Fruit fly (Drosophila melanogaster) whole organism, larva: Measurements from ENCODE around the gene CG6066.

Experiments
- noc ChIP-seq: fragments of 200-800 bp; sonication (Bioruptor generic); optimal IDR thresholded peaks from 3 replicates; lab custom pipeline; 2019; ENCODE audit warnings: missing biosample characterization, mild to moderate bottlenecking, missing genetic modification characterization, moderate library complexity

Gene CG6066

DNA sequence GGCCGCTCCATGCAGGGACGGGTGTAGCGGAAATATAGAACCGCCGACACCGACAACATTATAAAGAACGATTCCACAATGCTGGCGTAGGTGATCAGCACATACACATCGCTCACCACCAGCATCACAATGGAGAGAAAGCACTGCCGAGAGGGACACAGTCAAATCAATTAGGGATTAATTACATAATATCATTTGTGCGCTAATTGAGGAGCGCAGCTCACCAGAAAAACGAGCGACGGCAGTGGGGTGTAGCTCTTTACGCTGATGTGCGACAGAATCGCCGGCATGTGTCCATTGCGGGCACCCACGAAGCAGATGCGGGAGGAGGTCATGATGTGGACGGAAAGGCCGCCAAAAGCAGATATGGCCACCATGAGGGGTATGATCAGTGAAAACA, 7.0 kb downstream of the CG6066 start:
- no peak for TF ChIP-seq noc (tag; lab: Kevin White, UChicago)

DNA sequence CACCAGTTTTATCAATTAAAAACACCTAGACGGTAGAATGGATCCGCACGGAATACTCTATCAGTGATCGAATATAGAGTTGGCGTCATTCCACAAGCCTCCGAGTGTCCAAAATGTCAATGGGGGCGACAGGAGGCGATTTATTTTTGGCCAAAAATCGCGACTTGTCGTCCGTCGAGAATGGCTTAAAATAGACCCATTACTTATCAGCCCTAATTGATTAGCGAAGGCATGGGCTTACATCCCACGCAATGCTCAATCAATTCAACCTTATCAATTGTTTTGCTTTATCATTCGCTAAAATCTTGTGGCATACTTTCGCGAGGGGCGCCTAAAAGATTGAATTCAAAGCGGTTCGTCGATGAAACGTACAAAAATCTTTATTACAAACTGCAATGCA, 8.4 kb downstream of the CG6066 start:
- TF ChIP-seq noc (tag; lab: Kevin White, UChicago) = peak; percentile 67

DNA sequence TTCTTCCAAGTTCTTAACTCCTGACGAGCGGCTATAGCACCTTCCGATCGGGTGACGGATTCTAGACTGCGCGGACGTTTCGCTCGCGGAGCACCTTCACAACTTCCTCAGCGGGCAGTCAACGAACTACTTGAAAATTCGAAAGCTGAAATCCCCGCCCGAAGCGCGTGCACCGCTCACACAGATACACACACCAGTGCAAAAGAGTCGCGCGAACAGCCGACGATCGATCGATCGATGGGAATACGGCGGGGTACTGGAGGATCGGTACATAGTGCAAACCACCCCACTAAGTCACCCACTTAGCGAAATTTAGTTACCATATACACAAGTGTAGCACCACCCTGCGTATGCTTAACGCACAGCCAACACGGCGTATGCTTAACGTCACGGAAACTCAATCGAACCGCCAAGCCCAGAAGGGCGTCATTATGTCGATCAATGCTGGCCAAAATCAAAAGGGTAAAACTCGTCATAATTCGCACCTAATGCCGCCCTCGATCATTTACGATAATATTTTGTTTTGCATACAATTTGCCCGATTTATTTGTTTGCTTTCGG, 10.3 kb downstream of the CG6066 start, which contains the start of gene CAH9:
CAH9 (minus strand) TSS at position 51 of the 561 bp plus-strand sequence.
- TF ChIP-seq noc (tag; lab: Kevin White, UChicago) = no peak

DNA sequence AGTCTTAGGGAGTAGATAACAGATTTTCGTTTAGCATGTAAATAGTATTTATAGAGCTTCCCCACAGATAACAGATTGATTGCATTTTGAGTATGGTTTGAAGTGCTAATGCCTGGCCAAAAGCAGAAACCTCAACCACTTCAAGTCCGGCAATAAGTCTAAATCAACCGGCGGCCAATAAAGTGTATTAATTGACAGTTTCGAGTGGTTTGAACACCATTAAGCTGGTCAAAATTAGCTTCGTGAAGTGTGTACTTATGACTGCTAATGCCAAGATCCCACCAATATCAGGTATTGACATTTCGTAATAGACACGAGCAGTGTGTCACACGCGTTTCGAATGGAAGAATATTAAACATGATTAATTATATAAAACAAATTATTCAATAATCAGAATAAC, 11.1 kb downstream of the CG6066 start:
- no peak for TF ChIP-seq noc (tag; lab: Kevin White, UChicago)

DNA sequence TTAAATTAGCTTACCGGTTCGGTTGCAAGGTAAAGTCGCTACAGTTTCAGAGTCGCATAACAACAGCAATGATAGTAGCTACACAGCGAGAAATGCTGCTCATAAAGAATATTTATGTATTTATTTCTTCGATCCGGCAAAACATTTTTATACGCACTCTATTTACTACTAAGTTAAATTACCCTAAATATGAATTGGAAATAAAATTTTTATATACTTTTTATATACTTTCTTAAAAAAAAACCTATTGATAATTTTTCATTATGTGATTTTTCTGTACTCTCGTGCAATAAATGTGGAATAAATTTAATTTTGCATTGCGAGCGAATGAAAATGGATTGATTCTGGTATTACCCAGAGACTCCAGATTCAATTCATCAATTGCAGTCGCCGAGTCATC, 15.6 kb downstream of the CG6066 start, which contains the start of gene Jhbp11:
Jhbp11 (plus strand) TSS at position 301 of the 400 bp plus-strand sequence.
- TF ChIP-seq noc (tag; lab: Kevin White, UChicago) = no peak

dm6 chr3R:27099579-27099978, 16.9 kb downstream of the CG6066 start, which contains the start of gene eater:
Gene eater, minus strand, starts transcription at chr3R:27099679.
- TF ChIP-seq noc (tag; lab: Kevin White, UChicago) = no peak

dm6 chr3R:27098638-27099037, 17.9 kb downstream of the CG6066 start:
- TF ChIP-seq noc (tag; lab: Kevin White, UChicago) = no peak

dm6 chr3R:27094233-27094632, 22.3 kb downstream of the CG6066 start, which contains the start of gene CG14259:
Gene CG14259, plus strand, starts transcription at chr3R:27094533.
- no peak for TF ChIP-seq noc (tag; lab: Kevin White, UChicago)

DNA sequence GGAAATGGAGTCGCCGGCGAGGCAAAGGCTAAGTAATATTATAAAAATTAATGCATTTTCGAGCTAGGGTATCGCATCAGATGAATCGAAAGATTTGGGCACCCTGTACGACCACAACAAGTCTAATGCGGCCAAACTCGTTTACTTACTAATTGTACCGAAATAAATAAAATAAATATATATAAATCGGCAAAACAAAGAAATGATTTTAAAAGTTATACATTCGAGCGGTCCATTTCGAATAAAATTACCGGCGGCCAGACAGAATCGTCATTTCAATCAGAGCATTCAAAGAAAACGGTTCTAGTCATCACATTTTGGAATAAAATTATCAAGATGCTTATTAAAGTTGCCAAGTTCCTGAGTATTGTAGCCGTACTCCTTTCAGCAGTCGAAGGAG, 23.7 kb downstream of the CG6066 start, which contains the start of gene CG14258:
CG14258 (plus strand) TSS at position 301 of the 400 bp plus-strand sequence.
- no peak for TF ChIP-seq noc (tag; lab: Kevin White, UChicago)

DNA sequence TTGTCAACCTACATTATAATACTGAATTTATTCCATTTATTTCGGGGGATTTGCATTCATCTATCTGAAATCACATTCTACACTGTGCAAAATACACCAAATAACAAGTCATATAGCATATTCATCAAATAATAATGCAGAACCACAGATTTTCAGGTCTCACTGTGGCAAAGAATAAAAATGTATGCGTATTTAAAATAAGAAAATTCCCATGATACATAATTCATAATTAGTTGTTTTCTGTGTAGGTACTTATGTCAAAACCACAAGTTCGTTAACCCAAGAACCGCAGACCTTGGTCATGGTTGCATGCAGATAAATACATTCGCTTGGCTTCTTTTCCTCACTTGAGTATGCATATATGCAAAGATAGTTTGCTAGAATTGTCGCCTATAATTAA, 24.2 kb downstream of the CG6066 start:
- no peak for TF ChIP-seq noc (tag; lab: Kevin White, UChicago)

- no peak for TF ChIP-seq noc (tag; lab: Kevin White, UChicago)
Observed at dm6 chr3R:27091106-27091505, 25.4 kb downstream of the CG6066 start, which contains the start of gene Cpr97Eb. Gene Cpr97Eb, minus strand, starts transcription at chr3R:27091130.

DNA sequence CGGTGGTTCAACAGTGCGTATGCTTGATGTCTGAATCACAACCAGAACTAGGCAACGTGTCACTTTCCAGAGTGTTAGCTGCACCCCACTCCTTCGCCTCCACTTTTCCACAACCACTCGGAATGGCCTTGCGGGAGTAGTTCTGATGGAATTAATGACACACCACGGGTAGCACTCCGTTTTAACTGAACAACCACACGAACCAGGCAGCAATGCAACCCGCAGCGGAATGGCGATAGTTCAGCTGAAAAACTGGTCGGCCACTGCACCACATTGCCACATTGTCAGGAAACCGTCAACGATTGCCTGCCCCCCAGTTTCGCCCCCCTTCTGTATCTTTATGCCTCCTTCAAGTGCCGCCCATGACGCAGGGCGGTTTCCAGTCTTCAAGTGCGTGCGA, 29.0 kb downstream of the CG6066 start, which contains the start of gene Cpr97Ea:
Cpr97Ea (minus strand) TSS at position 230 of the 400 bp plus-strand sequence.
- TF ChIP-seq noc (tag; lab: Kevin White, UChicago) = no peak

dm6 chr3R:27084528-27085052, 31.9 kb downstream of the CG6066 start:
- TF ChIP-seq noc (tag; lab: Kevin White, UChicago) = no peak

DNA sequence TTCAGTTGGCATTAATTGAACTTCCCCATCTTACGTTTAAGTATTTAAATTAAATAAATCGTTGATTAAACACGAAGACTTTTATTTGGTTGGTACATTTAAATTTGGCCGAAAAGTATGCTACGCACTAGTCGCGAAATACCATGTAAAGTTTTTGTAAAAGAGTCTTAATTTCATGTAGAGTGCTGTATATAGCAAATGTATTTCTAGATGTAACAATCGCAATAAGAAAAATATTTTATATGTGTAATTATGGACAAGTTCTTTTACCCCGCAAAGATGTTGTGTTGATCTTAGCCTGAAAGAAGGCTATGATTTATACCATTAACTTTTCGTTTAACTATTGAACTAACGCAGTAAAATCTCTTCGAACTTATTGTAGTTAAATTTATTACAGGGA, 33.8 kb downstream of the CG6066 start:
- TF ChIP-seq noc (tag; lab: Kevin White, UChicago) = no peak

- TF ChIP-seq noc (tag; lab: Kevin White, UChicago) = no peak
Observed at dm6 chr3R:27076618-27077017, 39.9 kb downstream of the CG6066 start.

DNA sequence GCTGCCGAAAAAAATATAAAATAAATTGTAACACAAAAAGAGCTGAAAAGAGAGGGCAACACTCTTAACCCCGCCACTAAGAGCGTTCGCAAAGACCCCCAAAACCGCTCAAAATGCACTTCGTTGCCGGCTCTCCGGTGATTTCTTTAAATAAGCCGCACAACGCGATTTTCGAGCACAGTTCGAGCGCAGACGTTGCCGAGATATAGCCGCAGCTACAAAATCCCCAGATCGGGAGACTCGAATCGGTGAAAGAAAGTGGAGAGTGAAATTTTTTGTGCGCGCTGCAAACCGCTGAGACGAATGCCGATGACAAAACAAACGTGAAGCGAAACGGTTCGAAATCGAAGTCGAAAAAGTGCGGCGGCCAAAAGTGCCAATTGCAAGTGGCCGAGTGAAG, 40.8 kb downstream of the CG6066 start, which contains the start of gene CG14257:
CG14257 (plus strand) TSS at position 177 of the 400 bp plus-strand sequence.
- TF ChIP-seq noc (tag; lab: Kevin White, UChicago) = no peak
